Fruit fly (Drosophila melanogaster) whole organism, wandering third instar larva: ENCODE measurements around the gene Hs3st-B.

Experiments
- Abd-B ChIP-seq: fragments of >200 bp; optimal IDR thresholded peaks from 2 replicates; lab custom pipeline; 2017; ENCODE audit warnings: missing biosample characterization, missing genetic modification characterization
- CG32264 ChIP-seq: fragments of 200-800 bp; sonication (Bioruptor generic); optimal IDR thresholded peaks from 2 replicates; lab custom pipeline; 2016; ENCODE audit warnings: missing biosample characterization, missing genetic modification characterization
- CG9705 ChIP-seq: fragments of 200-800 bp; sonication (Bioruptor generic); optimal IDR thresholded peaks from 2 replicates; lab custom pipeline; 2018; ENCODE audit warnings: missing biosample characterization, mild to moderate bottlenecking, missing genetic modification characterization
- CrebA ChIP-seq: fragments of 200-800 bp; sonication (Bioruptor generic); optimal IDR thresholded peaks from 2 replicates; lab custom pipeline; 2016; ENCODE audit warnings: missing biosample characterization, mild to moderate bottlenecking, missing genetic modification characterization, borderline replicate concordance
- Dfd ChIP-seq: fragments of >200 bp; optimal IDR thresholded peaks from 2 replicates; lab custom pipeline; 2017; ENCODE audit warnings: missing biosample characterization, missing genetic modification characterization
- Dif ChIP-seq: fragments of 200-275, 200-300 bp; sonication (Bioruptor generic); optimal IDR thresholded peaks from 2 replicates; lab custom pipeline; 2018; ENCODE audit warnings: missing biosample characterization, missing genetic modification characterization; ENCODE audit not compliant: partially characterized antibody
- GATAd ChIP-seq: sonication (Bioruptor generic); optimal IDR thresholded peaks from 2 replicates; lab custom pipeline; 2016; ENCODE audit warnings: missing biosample characterization, missing genetic modification characterization
- HLH106 ChIP-seq: fragments of 200-800 bp; optimal IDR thresholded peaks from 3 replicates; lab custom pipeline; 2019; ENCODE audit warnings: missing biosample characterization, mild to moderate bottlenecking, missing genetic modification characterization, moderate library complexity
- Hnf4 ChIP-seq: fragments of 200-800 bp; sonication (Bioruptor generic); optimal IDR thresholded peaks from 2 replicates; lab custom pipeline; 2016; ENCODE audit warnings: missing biosample characterization, mild to moderate bottlenecking, missing genetic modification characterization
- Hr78 ChIP-seq: fragments of >200 bp; optimal IDR thresholded peaks from 2 replicates; lab custom pipeline; 2017; ENCODE audit warnings: missing biosample characterization, missing genetic modification characterization
- Hr83 ChIP-seq: fragments of 200-300 bp; sonication (Bioruptor generic); optimal IDR thresholded peaks from 2 replicates; lab custom pipeline; 2016; ENCODE audit warnings: missing biosample characterization, mild to moderate bottlenecking, missing genetic modification characterization, moderate library complexity; ENCODE audit not compliant: poor library complexity, severe bottlenecking
- Jra ChIP-seq: sonication (Bioruptor generic); optimal IDR thresholded peaks from 2 replicates; lab custom pipeline; 2016; ENCODE audit warnings: missing biosample characterization, missing genetic modification characterization
- Mio ChIP-seq: sonication (Bioruptor generic); optimal IDR thresholded peaks from 2 replicates; lab custom pipeline; 2016; ENCODE audit warnings: missing biosample characterization, missing genetic modification characterization
- Myc ChIP-seq: fragments of >200 bp; optimal IDR thresholded peaks from 2 replicates; lab custom pipeline; 2017
- N ChIP-seq: fragments of >200 bp; optimal IDR thresholded peaks from 2 replicates; lab custom pipeline; 2018; ENCODE audit warnings: missing biosample characterization, missing external identifiers, missing genetic modification characterization
- OdsH ChIP-seq: fragments of 200-800 bp; sonication (Bioruptor generic); optimal IDR thresholded peaks from 2 replicates; lab custom pipeline; 2016; ENCODE audit warnings: missing biosample characterization, mild to moderate bottlenecking, missing genetic modification characterization
- Rel ChIP-seq, 2 experiments: fragments of 200-800 bp; sonication (Bioruptor generic) in 1 of 2; optimal IDR thresholded peaks; 2 replicates in 1 of 2; 3 replicates in 1 of 2; lab custom pipeline; 2016 to 2019; ENCODE audit warnings: mild to moderate bottlenecking in 2 of 2, missing biosample characterization in 2 of 2, missing genetic modification characterization in 2 of 2, moderate library complexity in 1 of 2
- Sp1 ChIP-seq: fragments of 200-800 bp; sonication (Bioruptor generic); optimal IDR thresholded peaks from 3 replicates; lab custom pipeline; 2019; ENCODE audit warnings: missing biosample characterization, mild to moderate bottlenecking, missing genetic modification characterization, moderate library complexity
- Vsx2 ChIP-seq: fragments of 200-300, 225-300 bp; sonication (Bioruptor generic); optimal IDR thresholded peaks from 2 replicates; lab custom pipeline; 2018; ENCODE audit warnings: missing biosample characterization, missing genetic modification characterization; ENCODE audit not compliant: partially characterized antibody
- brk ChIP-seq: fragments of 200-800 bp; sonication (Bioruptor generic); optimal IDR thresholded peaks from 2 replicates; lab custom pipeline; 2016; ENCODE audit warnings: missing biosample characterization, mild to moderate bottlenecking, missing genetic modification characterization
- dl ChIP-seq, 2 experiments: fragments of 175-275, 200-275 bp in 1 of 2; fragments of 200-275 bp in 1 of 2; sonication (Bioruptor generic); optimal IDR thresholded peaks; lab custom pipeline; 2018; ENCODE audit warnings: mild to moderate bottlenecking in 2 of 2, missing biosample characterization in 2 of 2, missing genetic modification characterization in 2 of 2, moderate library complexity in 2 of 2; ENCODE audit not compliant: partially characterized antibody in 2 of 2, insufficient read depth in 1 of 2
- dmrt93B ChIP-seq: fragments of 200-800 bp; sonication (Bioruptor generic); optimal IDR thresholded peaks from 2 replicates; lab custom pipeline; 2018; ENCODE audit warnings: missing biosample characterization, mild to moderate bottlenecking, missing genetic modification characterization
- dsf ChIP-seq: sonication (Bioruptor generic); optimal IDR thresholded peaks from 2 replicates; lab custom pipeline; 2016; ENCODE audit warnings: missing biosample characterization, missing genetic modification characterization, borderline replicate concordance
- ey ChIP-seq: fragments of 200-800 bp; sonication (Bioruptor generic); optimal IDR thresholded peaks from 2 replicates; lab custom pipeline; 2016; ENCODE audit warnings: missing biosample characterization, missing genetic modification characterization
- foxo ChIP-seq, 2 experiments: fragments of 200-800 bp; sonication (Bioruptor generic); optimal IDR thresholded peaks; 2 replicates in 1 of 2; 3 replicates in 1 of 2; lab custom pipeline; 2016 to 2017; ENCODE audit warnings: missing biosample characterization in 2 of 2, missing genetic modification characterization in 2 of 2
- fru ChIP-seq: fragments of 200-800 bp; sonication (Bioruptor generic); optimal IDR thresholded peaks from 3 replicates; lab custom pipeline; 2016; ENCODE audit warnings: missing biosample characterization, mild to moderate bottlenecking, missing genetic modification characterization
- h ChIP-seq: fragments of 200-800 bp; sonication (Bioruptor generic); optimal IDR thresholded peaks from 3 replicates; lab custom pipeline; 2016; ENCODE audit warnings: missing biosample characterization, mild to moderate bottlenecking, missing genetic modification characterization
- jim ChIP-seq: fragments of 175-275, 200-325 bp; sonication (Bioruptor generic); optimal IDR thresholded peaks from 2 replicates; lab custom pipeline; 2016; ENCODE audit warnings: missing biosample characterization, mild to moderate bottlenecking, missing genetic modification characterization
- lola ChIP-seq: fragments of >200 bp; optimal IDR thresholded peaks from 2 replicates; lab custom pipeline; 2017; ENCODE audit warnings: missing biosample characterization, missing genetic modification characterization
- pan ChIP-seq: fragments of >200 bp; optimal IDR thresholded peaks from 2 replicates; lab custom pipeline; 2017
- psq ChIP-seq: fragments of 200-800 bp; sonication (Bioruptor generic); optimal IDR thresholded peaks from 3 replicates; lab custom pipeline; 2017; ENCODE audit warnings: missing biosample characterization, mild to moderate bottlenecking, missing genetic modification characterization, moderate library complexity
- rgr ChIP-seq: fragments of 200-800 bp; sonication (Bioruptor generic); optimal IDR thresholded peaks from 3 replicates; lab custom pipeline; 2016; ENCODE audit warnings: missing biosample characterization, mild to moderate bottlenecking, missing genetic modification characterization
- sage ChIP-seq: fragments of 200-800 bp; sonication (Bioruptor generic); optimal IDR thresholded peaks from 2 replicates; lab custom pipeline; 2016; ENCODE audit warnings: missing biosample characterization, mild to moderate bottlenecking, missing genetic modification characterization
- tai ChIP-seq: sonication (Bioruptor generic); optimal IDR thresholded peaks from 2 replicates; lab custom pipeline; 2016; ENCODE audit warnings: missing biosample characterization, missing genetic modification characterization
- usp ChIP-seq: fragments of >200 bp; optimal IDR thresholded peaks from 2 replicates; lab custom pipeline; 2017; ENCODE audit warnings: missing biosample characterization, missing genetic modification characterization
- woc ChIP-seq: sonication (Bioruptor generic); optimal IDR thresholded peaks from 2 replicates; lab custom pipeline; 2016; ENCODE audit warnings: missing biosample characterization, mild to moderate bottlenecking, missing genetic modification characterization

Hs3st-B gene

dm6 chrX:19238613-19239012 is 9.8 kb upstream of the Hs3st-B start:
- TF ChIP-seq Vsx2 (GFP tag; lab: Kevin White, UChicago) (no peak), fru (GFP tag; lab: Kevin White, UChicago) (no peak), dsf (GFP tag; lab: Kevin White, UChicago) (no peak), usp (GFP tag; lab: Kevin White, UChicago) (no peak), Mio (GFP tag; lab: Kevin White, UChicago) (no peak), CG32264 (no peak), pan (lab: Kevin White, UChicago) (no peak), GATAd (GFP tag; lab: Kevin White, UChicago) (no peak), dl (GFP tag; optimal IDR thresholded peaks at IDR 0.05; lab: Kevin White, UChicago; ENCODE audit: insufficient read depth in 1 of 2, partially characterized antibody in 2 of 2) (no peak), Jra (GFP tag; lab: Kevin White, UChicago) (no peak), HLH106 (no peak)

- TF ChIP-seq dl (GFP tag; optimal IDR thresholded peaks at IDR 0.05; lab: Kevin White, UChicago; ENCODE audit: insufficient read depth in 1 of 2, partially characterized antibody in 2 of 2): no peak
Measured at dm6 chrX:19239365-19239764, 9.1 kb upstream of the Hs3st-B start.

dm6 chrX:19240230-19240839 is 8.1 kb upstream of the Hs3st-B start:
- TF ChIP-seq dsf (GFP tag; lab: Kevin White, UChicago) (no peak), psq (no peak), Hnf4 (no peak), pan (lab: Kevin White, UChicago) (no peak), lola (no peak), Rel (GFP tag; optimal IDR thresholded peaks at IDR 0.05; lab: Kevin White, UChicago) (no peak), Rel (tag; optimal IDR thresholded peaks at IDR 0.05; lab: Kevin White, UChicago) (no peak)

dm6 chrX:19241790-19242373 is 6.6 kb upstream of the Hs3st-B start, which contains the start of gene CG14196:
Gene CG14196, minus strand, starts transcription at chrX:19241840.
- TF ChIP-seq foxo (GFP tag; optimal IDR thresholded peaks at IDR 0.05; lab: Kevin White, UChicago) (peak in 1 of 2 experiments; percentile 1), lola (no peak), Dif (GFP tag; lab: Kevin White, UChicago) (no peak), tai (GFP tag; lab: Kevin White, UChicago) (no peak), dmrt93B (no peak)

- TF ChIP-seq OdsH (GFP tag; lab: Kevin White, UChicago) (no peak), Abd-B (GFP tag; lab: Kevin White, UChicago) (no peak), dsf (GFP tag; lab: Kevin White, UChicago) (no peak), Myc (peak; percentile 0), pan (lab: Kevin White, UChicago) (no peak), dmrt93B (no peak), woc (GFP tag; lab: Kevin White, UChicago) (peak; percentile 38), ey (no peak), rgr (GFP tag; lab: Kevin White, UChicago) (peak; percentile 17), sage (GFP tag; lab: Kevin White, UChicago) (no peak), Dfd (GFP tag; lab: Kevin White, UChicago) (no peak), CG9705 (GFP tag; lab: Kevin White, UChicago) (no peak), fru (GFP tag; lab: Kevin White, UChicago) (peak; percentile 13), Sp1 (GFP tag; lab: Kevin White, UChicago) (no peak), Hr83 (GFP tag; lab: Kevin White, UChicago) (no peak), lola (no peak), h (GFP tag; lab: Kevin White, UChicago) (peak; percentile 44), CrebA (no peak), jim (GFP tag; lab: Kevin White, UChicago) (no peak), GATAd (GFP tag; lab: Kevin White, UChicago) (no peak), CG32264 (no peak), Jra (GFP tag; lab: Kevin White, UChicago) (no peak), Hnf4 (no peak), N (GFP tag; lab: Kevin White, UChicago) (no peak), Rel (GFP tag; optimal IDR thresholded peaks at IDR 0.05; lab: Kevin White, UChicago) (no peak), Rel (tag; optimal IDR thresholded peaks at IDR 0.05; lab: Kevin White, UChicago) (peak; percentile 78), brk (GFP tag; lab: Kevin White, UChicago) (no peak), usp (GFP tag; lab: Kevin White, UChicago) (no peak), dl (GFP tag; optimal IDR thresholded peaks at IDR 0.05; lab: Kevin White, UChicago; ENCODE audit: insufficient read depth in 1 of 2, partially characterized antibody in 2 of 2) (no peak), Dif (GFP tag; lab: Kevin White, UChicago) (no peak), Vsx2 (GFP tag; lab: Kevin White, UChicago) (no peak), psq (no peak), Mio (GFP tag; lab: Kevin White, UChicago) (no peak), Hr78 (GFP tag; lab: Kevin White, UChicago) (no peak), tai (GFP tag; lab: Kevin White, UChicago) (no peak), foxo (GFP tag; optimal IDR thresholded peaks at IDR 0.05; lab: Kevin White, UChicago) (peak in 1 of 2 experiments; percentile 49)
Measured at dm6 chrX:19243379-19243834, 5.0 kb upstream of the Hs3st-B start, which contains the start of gene CG7889. Gene CG7889, plus strand, starts transcription at chrX:19243631.
